Worm (Caenorhabditis elegans) whole organism, midembryonic: ENCODE measurements around the gene C44H4.6.

ENCODE experiments used
- T22C8.4 ChIP-seq: fragments of 200-800 bp; sonication (Bioruptor generic); IDR thresholded peaks from 2 replicates; pipeline ENCODE4 v1.3.6; 2022; ENCODE audit warnings: missing genetic modification characterization, missing compliant biosample characterization
- cog-1 ChIP-seq: sonication (generic microtip); optimal IDR thresholded peaks from 2 replicates; lab custom pipeline; 2016; ENCODE audit warnings: missing genetic modification characterization, missing compliant biosample characterization
- flt-1 ChIP-seq: fragments of 200-800 bp; sonication (Bioruptor generic); IDR thresholded peaks from 2 replicates; pipeline ENCODE4 v1.3.6; 2022; ENCODE audit warnings: missing genetic modification characterization, missing compliant biosample characterization
- klf-2 ChIP-seq: fragments of 200-800 bp; sonication (Bioruptor generic); conservative IDR thresholded peaks from 2 replicates; pipeline ENCODE4 v1.3.6; 2022; ENCODE audit warnings: missing genetic modification reagents, missing genetic modification characterization, missing compliant biosample characterization
- med-1 ChIP-seq: sonication (generic microtip); optimal IDR thresholded peaks from 2 replicates; lab custom pipeline; 2017; ENCODE audit warnings: missing genetic modification characterization, mild to moderate bottlenecking, missing compliant biosample characterization, antibody characterized with exemption, missing genetic modification reagents; ENCODE audit not compliant: insufficient read depth
- ref-1 ChIP-seq: fragments of 200-800 bp; sonication (Bioruptor generic); conservative IDR thresholded peaks from 2 replicates; pipeline ENCODE4 v1.3.6; 2022; ENCODE audit warnings: missing genetic modification reagents, missing genetic modification characterization, missing compliant biosample characterization
- tab-1 ChIP-seq: fragments of 200-800 bp; sonication (Bioruptor generic); IDR thresholded peaks from 2 replicates; pipeline ENCODE4 v1.3.6; 2022; ENCODE audit warnings: missing genetic modification characterization, missing compliant biosample characterization
- ztf-23 ChIP-seq: fragments of 200-800 bp; sonication (Bioruptor generic); IDR thresholded peaks from 2 replicates; pipeline ENCODE4 v1.3.6; 2022; ENCODE audit warnings: missing genetic modification reagents, missing genetic modification characterization, missing compliant biosample characterization
- ztf-29 ChIP-seq: fragments of 200-800 bp; sonication (Bioruptor generic); IDR thresholded peaks from 2 replicates; pipeline ENCODE4 v1.3.6; 2022; ENCODE audit warnings: missing genetic modification reagents, missing genetic modification characterization, missing compliant biosample characterization

Gene C44H4.6

DNA sequence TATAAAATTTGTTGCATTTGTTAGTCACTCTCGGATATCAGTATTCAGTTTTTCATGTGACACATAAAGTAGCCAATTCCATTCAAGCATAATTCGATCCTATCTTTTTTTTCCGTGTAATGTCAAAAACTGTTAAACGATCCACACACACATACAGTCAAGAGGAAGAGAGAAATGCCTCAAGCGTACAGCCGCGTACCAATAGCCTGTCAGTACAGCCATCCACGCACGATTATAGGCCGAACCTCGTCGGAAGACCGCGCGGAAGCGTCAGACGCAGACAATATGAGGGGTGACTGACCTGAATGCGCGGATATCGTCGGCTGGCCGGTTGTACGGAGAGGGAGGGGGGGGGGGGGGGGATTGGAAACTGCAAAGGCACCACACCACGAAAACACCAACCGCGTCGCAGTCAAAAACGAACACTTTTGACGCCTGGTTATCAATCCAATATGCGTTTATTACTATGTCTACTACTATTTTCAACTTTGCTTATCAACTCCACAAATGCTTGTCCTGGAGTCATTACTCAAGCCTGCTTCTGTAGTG, 21.5 kb downstream of the C44H4.6 start, which contains the start of gene let-4:
Gene let-4 (plus strand): TSS at position 357 of the 549 bp plus-strand sequence.
- TF ChIP-seq T22C8.4 (GFP tag; lab: Robert Waterston, UW): no peak
- 0 out of 2 replicates have a peak, but pooled peaks have one; percentile 35 for TF ChIP-seq tab-1 (GFP tag; lab: Robert Waterston, UW)
- TF ChIP-seq flt-1 (GFP tag; lab: Robert Waterston, UW): peak; percentile 10; the same call in 1 of the 2 replicates

DNA sequence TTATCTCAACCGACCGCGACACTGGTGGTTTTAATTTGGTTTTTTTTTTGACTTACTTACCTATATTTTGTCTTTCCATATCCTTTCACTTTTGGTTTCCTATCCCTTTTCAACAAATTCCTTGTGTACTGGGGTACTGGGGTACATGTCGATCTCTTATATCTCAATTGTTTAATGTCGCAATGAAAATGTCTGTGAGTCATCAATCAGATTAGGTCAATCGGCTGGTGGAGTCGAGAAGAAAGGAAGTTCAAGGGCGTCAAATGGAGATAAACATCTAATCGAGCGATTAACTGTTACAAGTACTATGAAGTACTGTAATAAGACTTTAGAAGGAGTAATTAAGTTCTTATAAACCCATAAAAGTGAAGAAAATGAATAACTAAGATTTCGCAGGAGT, 23.2 kb downstream of the C44H4.6 start:
- TF ChIP-seq T22C8.4 (GFP tag; lab: Robert Waterston, UW) (no peak), flt-1 (GFP tag; lab: Robert Waterston, UW) (no peak), ref-1 (GFP tag; lab: Robert Waterston, UW) (no peak), klf-2 (no peak)

DNA sequence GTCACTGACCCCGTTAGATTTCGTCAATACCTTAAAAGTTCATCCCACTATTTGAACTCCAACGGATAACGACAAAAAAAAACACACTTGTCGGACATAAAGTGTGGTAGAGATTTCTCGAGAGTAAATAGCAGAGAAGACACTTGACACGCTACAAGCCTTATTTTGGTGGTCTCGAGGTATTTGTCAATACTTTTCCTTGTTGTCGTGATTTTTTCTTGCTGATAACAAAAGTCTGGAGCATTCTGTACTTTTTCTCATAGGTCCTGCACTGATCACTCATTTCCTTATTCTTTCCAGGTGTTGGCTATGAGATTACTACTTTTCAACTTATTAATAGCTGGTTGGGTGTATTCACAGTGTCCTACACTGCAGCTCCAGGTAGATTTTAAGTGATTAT, 26.7 kb downstream of the C44H4.6 start, which contains the start of gene lron-1:
Gene lron-1 (plus strand): TSS at position 301 of the 400 bp plus-strand sequence.
- TF ChIP-seq ref-1 (GFP tag; lab: Robert Waterston, UW) (no peak), med-1 (GFP tag; lab: Kevin White, UChicago) (no peak), cog-1 (tag; lab: Kevin White, UChicago) (no peak), klf-2 (no peak), flt-1 (GFP tag; lab: Robert Waterston, UW) (no peak), T22C8.4 (GFP tag; lab: Robert Waterston, UW) (no peak), ztf-29 (GFP tag; lab: Robert Waterston, UW) (no peak), tab-1 (GFP tag; lab: Robert Waterston, UW) (no peak), ztf-23 (GFP tag; lab: Robert Waterston, UW) (no peak)

DNA sequence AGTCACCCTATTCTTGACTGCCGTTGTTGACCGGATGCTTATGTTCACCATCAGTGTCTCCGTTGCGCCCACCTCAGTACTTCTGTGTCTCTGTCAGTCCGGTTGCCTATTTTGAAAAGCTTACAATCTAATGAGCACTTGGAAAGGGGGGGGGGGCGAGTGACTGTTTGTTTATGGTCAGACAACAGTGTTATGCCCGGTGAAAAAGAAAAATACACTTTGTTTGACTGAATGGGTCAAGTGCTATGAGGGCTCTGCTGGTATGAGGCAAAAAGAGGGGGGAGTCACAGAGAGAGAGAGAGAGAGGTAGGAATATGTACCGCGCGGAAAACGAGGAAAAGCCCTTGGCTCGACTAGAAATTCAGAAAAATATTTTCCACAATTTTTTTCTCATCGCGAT, 27.9 kb downstream of the C44H4.6 start:
- no peak for TF ChIP-seq klf-2
- TF ChIP-seq cog-1 (tag; lab: Kevin White, UChicago): no peak
- TF ChIP-seq ref-1 (GFP tag; lab: Robert Waterston, UW): no peak
- no peak for TF ChIP-seq ztf-29 (GFP tag; lab: Robert Waterston, UW)
- TF ChIP-seq flt-1 (GFP tag; lab: Robert Waterston, UW): no peak
- TF ChIP-seq tab-1 (GFP tag; lab: Robert Waterston, UW): no peak

DNA sequence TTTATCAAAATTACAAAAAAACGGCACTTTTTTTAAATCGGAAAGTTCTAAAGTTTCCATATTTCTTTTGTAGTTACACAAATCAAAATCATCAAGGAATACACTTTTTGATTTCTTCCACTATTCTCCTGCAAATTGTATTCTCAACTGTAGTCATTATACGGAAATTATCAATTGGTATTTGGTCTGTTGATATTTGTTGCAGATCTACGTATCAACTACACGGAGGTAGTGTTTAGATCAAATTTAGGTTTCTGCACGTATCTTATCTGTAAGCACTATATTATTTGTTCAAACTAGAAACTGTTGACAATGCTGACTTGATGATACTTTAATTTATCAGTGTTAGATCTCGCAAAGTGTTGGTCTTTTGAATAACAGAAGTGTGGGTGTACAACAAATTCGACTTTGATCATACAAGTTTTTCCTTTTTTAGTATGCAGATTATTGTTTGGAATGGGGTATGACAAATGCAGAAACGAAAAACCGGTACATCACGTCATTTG, 30.8 kb downstream of the C44H4.6 start:
- TF ChIP-seq ztf-23 (GFP tag; lab: Robert Waterston, UW): no peak
- TF ChIP-seq flt-1 (GFP tag; lab: Robert Waterston, UW): no peak
- TF ChIP-seq tab-1 (GFP tag; lab: Robert Waterston, UW): no peak
- no peak for TF ChIP-seq klf-2
- no peak for TF ChIP-seq cog-1 (tag; lab: Kevin White, UChicago)
- TF ChIP-seq med-1 (GFP tag; lab: Kevin White, UChicago): no peak

DNA sequence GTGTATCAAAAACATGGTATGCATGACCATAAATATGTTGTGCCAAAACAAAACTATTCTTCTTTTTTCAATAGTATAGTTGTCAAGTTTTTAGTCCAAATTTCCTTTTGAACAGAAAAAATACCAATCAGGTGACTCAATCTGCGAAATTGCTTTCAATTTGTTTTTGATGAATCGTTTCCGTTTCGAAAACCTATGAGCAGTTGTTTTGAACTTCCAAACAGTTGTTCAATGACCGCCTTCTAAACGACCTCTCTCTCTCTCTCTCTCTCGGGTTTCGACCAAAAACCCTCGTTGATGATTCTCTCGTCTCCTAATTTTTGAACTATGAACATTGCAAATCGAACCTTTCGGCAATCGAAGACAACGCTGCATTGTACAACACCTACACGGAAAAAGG, 33.1 kb downstream of the C44H4.6 start:
- TF ChIP-seq tab-1 (GFP tag; lab: Robert Waterston, UW) (no peak), flt-1 (GFP tag; lab: Robert Waterston, UW) (no peak), ref-1 (GFP tag; lab: Robert Waterston, UW) (no peak), klf-2 (no peak), med-1 (GFP tag; lab: Kevin White, UChicago) (no peak), ztf-29 (GFP tag; lab: Robert Waterston, UW) (no peak), T22C8.4 (GFP tag; lab: Robert Waterston, UW) (no peak), cog-1 (tag; lab: Kevin White, UChicago) (no peak), ztf-23 (GFP tag; lab: Robert Waterston, UW) (no peak)

DNA sequence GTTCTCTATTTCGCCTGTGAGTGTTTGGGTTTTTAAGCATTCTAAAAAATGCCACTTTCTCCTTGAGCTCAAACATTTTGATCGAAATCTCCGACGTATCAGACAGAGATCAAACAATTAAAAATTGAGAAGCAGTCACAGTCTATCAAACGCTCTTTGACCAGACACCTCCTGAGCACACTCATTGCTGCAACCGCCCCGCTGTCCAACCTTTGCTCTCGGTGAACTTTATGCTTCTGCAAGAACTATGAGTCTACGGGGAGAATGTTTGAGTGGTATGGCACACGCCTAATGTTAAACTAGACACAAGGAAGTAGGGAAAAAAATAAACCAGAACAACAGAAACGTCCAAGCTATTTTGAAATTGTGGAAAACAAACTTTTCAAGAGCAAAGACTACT, 33.9 kb downstream of the C44H4.6 start:
- no peak for TF ChIP-seq klf-2
- TF ChIP-seq T22C8.4 (GFP tag; lab: Robert Waterston, UW): no peak
- no peak for TF ChIP-seq tab-1 (GFP tag; lab: Robert Waterston, UW)

DNA sequence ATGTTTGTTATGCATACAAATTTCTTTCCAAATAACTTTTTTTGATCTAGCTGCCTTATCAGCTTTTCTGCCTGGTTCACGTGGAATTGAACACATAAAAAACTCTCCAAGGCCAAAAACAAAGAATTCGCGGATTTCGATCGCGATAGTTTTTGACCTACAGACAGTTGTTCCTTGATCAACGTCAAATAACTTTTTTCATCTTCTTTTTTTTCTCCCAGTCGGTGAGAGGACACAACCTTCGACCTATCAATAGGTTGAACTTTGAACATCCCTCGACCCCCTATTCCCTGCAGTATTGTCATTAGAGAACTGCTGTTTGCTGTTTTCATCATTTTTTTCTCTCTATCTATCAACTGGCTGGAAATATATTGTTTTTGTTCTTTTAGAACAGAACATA, 35.3 kb downstream of the C44H4.6 start:
- TF ChIP-seq tab-1 (GFP tag; lab: Robert Waterston, UW) (no peak), cog-1 (tag; lab: Kevin White, UChicago) (no peak), T22C8.4 (GFP tag; lab: Robert Waterston, UW) (no peak)

DNA sequence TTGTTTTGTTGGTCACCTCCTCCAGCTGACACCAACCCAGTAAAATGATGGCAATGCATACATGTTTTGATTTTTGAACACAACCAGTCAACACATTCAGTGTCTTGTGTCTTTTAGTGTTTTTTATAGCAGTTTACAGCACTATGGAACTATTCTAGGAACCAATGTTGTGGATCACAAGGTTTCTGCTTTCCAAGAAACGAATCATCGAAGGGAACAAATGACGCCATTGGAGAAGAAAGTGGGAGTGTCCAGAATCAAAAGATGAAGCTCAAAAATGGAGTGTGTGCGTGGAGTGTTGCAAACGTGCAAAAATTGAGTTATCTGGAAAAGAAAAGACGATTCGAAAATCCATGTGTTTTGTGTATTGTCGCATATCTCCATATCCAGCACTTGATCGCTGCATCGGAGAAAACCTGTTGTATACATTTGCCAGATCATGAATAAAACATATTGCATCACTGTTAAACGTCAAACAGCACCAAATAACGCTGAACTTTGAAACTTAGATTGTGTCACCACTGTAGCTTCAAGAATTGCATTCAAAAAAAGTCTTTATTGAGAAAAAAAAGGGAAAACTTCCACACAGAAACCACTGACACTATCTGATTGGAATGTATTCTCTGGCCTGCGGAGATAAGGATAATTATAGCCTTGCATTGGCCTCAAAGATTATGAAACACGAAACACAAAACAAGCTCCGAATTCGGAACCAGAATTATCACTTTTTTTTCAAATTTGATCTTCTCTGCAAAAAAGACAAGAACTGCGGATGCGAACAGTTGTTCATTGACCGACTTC, 36.7 kb downstream of the C44H4.6 start:
- TF ChIP-seq ztf-23 (GFP tag; lab: Robert Waterston, UW) (no peak), klf-2 (no peak), ref-1 (GFP tag; lab: Robert Waterston, UW) (no peak), flt-1 (GFP tag; lab: Robert Waterston, UW) (no peak), cog-1 (tag; lab: Kevin White, UChicago) (no peak), ztf-29 (GFP tag; lab: Robert Waterston, UW) (no peak), T22C8.4 (GFP tag; lab: Robert Waterston, UW) (no peak), tab-1 (GFP tag; lab: Robert Waterston, UW) (no peak), med-1 (GFP tag; lab: Kevin White, UChicago) (no peak)
